Worm (Caenorhabditis elegans) whole organism, midembryonic: ENCODE measurements around the gene sor-3.
"Not testable (repeated sequence)": the region's sequence is repeated elsewhere in the genome, so short reads cannot be mapped to it uniquely, and the experiment has no call there.

Source experiments
- T22C8.4 ChIP-seq: fragments of 200-800 bp; sonication (Bioruptor generic); IDR thresholded peaks from 2 replicates; pipeline ENCODE4 v1.3.6; 2022; ENCODE audit warnings: missing genetic modification characterization, missing compliant biosample characterization
- cog-1 ChIP-seq: sonication (generic microtip); optimal IDR thresholded peaks from 2 replicates; lab custom pipeline; 2016; ENCODE audit warnings: missing genetic modification characterization, missing compliant biosample characterization
- flt-1 ChIP-seq: fragments of 200-800 bp; sonication (Bioruptor generic); IDR thresholded peaks from 2 replicates; pipeline ENCODE4 v1.3.6; 2022; ENCODE audit warnings: missing genetic modification characterization, missing compliant biosample characterization
- klf-2 ChIP-seq: fragments of 200-800 bp; sonication (Bioruptor generic); conservative IDR thresholded peaks from 2 replicates; pipeline ENCODE4 v1.3.6; 2022; ENCODE audit warnings: missing genetic modification reagents, missing genetic modification characterization, missing compliant biosample characterization
- med-1 ChIP-seq: sonication (generic microtip); optimal IDR thresholded peaks from 2 replicates; lab custom pipeline; 2017; ENCODE audit warnings: missing genetic modification characterization, mild to moderate bottlenecking, missing compliant biosample characterization, antibody characterized with exemption, missing genetic modification reagents; ENCODE audit not compliant: insufficient read depth
- ref-1 ChIP-seq: fragments of 200-800 bp; sonication (Bioruptor generic); conservative IDR thresholded peaks from 2 replicates; pipeline ENCODE4 v1.3.6; 2022; ENCODE audit warnings: missing genetic modification reagents, missing genetic modification characterization, missing compliant biosample characterization
- tab-1 ChIP-seq: fragments of 200-800 bp; sonication (Bioruptor generic); IDR thresholded peaks from 2 replicates; pipeline ENCODE4 v1.3.6; 2022; ENCODE audit warnings: missing genetic modification characterization, missing compliant biosample characterization
- ztf-23 ChIP-seq: fragments of 200-800 bp; sonication (Bioruptor generic); IDR thresholded peaks from 2 replicates; pipeline ENCODE4 v1.3.6; 2022; ENCODE audit warnings: missing genetic modification reagents, missing genetic modification characterization, missing compliant biosample characterization
- ztf-29 ChIP-seq: fragments of 200-800 bp; sonication (Bioruptor generic); IDR thresholded peaks from 2 replicates; pipeline ENCODE4 v1.3.6; 2022; ENCODE audit warnings: missing genetic modification reagents, missing genetic modification characterization, missing compliant biosample characterization

Gene sor-3

DNA sequence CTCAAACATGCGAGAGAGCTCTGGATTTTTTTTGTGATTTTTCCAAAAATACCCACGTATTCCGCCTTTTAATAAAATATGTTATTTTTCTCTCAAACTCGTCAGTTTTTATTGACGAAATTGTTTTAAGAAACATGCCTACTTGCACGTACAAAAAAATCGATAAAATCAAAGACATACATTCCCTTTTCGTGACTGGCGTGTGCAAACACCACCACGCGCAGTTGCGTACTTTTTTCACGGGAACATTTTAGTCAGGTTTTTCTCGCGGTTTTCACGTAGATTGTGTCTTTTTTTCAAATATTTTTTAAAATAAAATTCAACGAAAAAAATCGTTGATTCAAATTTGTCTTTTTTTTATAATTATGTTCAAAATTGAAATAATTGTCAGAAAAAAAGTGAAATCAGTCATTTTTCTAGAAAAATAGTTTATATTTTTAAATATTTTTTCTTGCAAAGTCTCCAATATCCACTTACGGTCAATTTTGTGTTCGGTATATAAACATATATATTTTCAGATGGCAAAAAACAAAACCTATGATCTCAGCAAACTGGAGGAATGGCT is 27.7 kb upstream of the sor-3 start, which contains the start of gene M02E1.1:
TSS of gene M02E1.1 (plus strand) at position 515 of the 565 bp plus-strand sequence.
- TF ChIP-seq cog-1 (peak; percentile 15), klf-2 (GFP tag; lab: Robert Waterston, UW) (no peak), flt-1 (GFP tag; lab: Robert Waterston, UW) (no peak), tab-1 (GFP tag; lab: Robert Waterston, UW) (no peak), ref-1 (GFP tag; lab: Robert Waterston, UW) (no peak), T22C8.4 (GFP tag; lab: Robert Waterston, UW) (peak; percentile 88), ztf-23 (GFP tag; lab: Robert Waterston, UW) (no peak), ztf-29 (no peak), med-1 (GFP tag; lab: Kevin White, UChicago) (no peak)

DNA sequence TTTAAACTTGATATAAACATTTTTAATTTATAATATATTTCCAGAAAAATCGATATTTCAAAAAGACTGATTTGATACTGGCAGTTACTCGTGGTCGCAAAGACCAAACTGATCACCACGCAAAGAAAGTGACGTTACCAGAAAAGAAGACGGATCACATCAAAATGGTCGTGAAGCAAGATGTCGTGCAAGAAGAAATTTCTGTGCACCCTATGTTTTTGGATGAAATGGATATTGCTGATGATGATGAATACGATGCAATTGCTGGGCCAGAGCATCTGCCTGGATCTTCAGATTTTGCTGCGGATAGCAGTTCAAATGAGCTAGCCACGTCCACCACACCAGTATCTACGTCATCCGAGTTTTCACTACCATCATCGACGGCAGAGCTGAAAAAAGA is 24.7 kb upstream of the sor-3 start:
- no peak for TF ChIP-seq flt-1 (GFP tag; lab: Robert Waterston, UW)
- TF ChIP-seq klf-2 (GFP tag; lab: Robert Waterston, UW): no peak
- TF ChIP-seq ztf-29: no peak
- no peak for TF ChIP-seq med-1 (GFP tag; lab: Kevin White, UChicago)
- TF ChIP-seq ref-1 (GFP tag; lab: Robert Waterston, UW): no peak
- TF ChIP-seq tab-1 (GFP tag; lab: Robert Waterston, UW): no peak
- TF ChIP-seq ztf-23 (GFP tag; lab: Robert Waterston, UW): no peak
- no peak for TF ChIP-seq T22C8.4 (GFP tag; lab: Robert Waterston, UW)
- TF ChIP-seq cog-1: no peak

DNA sequence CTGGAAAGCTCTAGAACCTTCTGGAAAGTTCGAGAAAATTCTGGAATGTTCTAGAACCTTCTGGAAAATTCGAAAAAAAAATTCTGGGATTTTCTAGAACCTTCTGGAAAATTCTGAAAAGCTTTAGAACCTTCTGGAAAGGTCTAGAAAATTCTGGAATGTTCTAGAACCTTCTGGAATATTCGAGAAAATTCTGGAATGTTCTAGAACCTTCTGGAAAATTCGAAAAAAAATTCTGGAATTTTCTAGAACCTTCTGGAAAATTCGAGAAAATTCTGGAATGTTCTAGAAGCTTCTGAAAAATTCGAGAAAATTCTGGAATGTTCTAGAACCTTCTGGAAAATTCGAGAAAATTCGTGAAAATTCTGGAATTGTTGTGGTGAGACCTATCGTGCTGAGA is 22.6 kb upstream of the sor-3 start:
- peak; percentile 69; the same call in 1 of the 2 replicates for TF ChIP-seq flt-1 (GFP tag; lab: Robert Waterston, UW)

DNA sequence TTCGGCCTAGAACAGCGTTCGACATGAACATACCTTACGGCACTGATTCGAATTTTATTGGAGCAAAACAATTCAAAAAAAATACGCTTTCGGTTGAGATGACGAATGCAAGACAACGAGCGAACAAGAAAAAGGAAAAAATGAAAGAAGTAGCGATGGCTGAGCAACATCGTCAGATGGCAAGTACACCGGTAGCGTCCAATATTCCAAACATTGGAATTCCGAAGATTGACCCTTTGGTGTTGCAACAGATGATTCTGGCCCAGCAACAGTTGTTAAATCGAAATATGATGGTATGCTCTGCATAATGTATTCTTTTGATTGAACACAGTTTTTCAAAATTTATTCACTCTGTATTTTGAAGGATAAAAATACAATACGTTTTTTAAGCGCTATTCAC is 20.8 kb upstream of the sor-3 start:
- TF ChIP-seq cog-1 (no peak), ztf-29 (no peak), klf-2 (GFP tag; lab: Robert Waterston, UW) (no peak), ref-1 (GFP tag; lab: Robert Waterston, UW) (no peak), tab-1 (GFP tag; lab: Robert Waterston, UW) (no peak), ztf-23 (GFP tag; lab: Robert Waterston, UW) (no peak), T22C8.4 (GFP tag; lab: Robert Waterston, UW) (no peak), med-1 (GFP tag; lab: Kevin White, UChicago) (no peak), flt-1 (GFP tag; lab: Robert Waterston, UW) (no peak)

DNA sequence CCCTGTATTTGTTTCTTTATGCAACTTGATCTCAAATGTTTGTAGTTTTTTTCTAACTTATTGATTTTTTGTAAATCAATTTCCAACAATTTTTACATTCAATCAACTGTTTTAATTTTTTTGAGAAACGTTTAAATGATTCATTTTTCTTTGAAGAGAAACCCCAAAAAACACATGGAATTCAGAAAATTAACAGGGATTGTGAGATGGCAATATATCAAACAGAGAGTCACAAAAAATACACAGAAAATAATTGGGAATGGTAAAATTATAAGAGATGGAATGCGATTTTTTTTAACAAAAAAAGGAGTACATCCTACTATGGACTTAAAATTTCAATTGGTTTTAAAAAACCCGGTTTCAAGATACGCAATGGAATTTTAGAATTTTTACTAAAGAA is 19.0 kb upstream of the sor-3 start:
- TF ChIP-seq klf-2 (GFP tag; lab: Robert Waterston, UW) (no peak), cog-1 (no peak), ref-1 (GFP tag; lab: Robert Waterston, UW) (no peak), tab-1 (GFP tag; lab: Robert Waterston, UW) (no peak), ztf-29 (no peak), flt-1 (GFP tag; lab: Robert Waterston, UW) (no peak), med-1 (GFP tag; lab: Kevin White, UChicago) (no peak), ztf-23 (GFP tag; lab: Robert Waterston, UW) (no peak), T22C8.4 (GFP tag; lab: Robert Waterston, UW) (no peak)

DNA sequence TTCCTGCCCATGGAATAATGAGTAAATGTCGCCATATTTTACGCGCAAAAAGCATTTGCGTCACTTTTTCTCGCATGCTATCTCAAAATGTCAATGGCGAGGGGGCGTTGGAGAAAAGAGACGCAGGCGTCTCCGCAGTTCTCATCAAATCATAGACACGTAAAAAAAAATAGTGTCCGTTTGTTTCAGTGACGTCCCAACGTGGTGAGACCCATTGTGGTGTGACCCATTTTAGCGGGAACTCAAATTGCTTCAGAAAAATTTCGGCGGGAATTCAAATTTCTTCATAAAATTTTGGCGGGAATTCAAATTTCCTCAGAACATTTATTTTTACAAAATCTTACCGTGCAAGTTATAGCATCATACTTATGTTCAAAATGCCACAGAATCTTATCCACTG is 9.6 kb upstream of the sor-3 start:
- TF ChIP-seq klf-2 (GFP tag; lab: Robert Waterston, UW): no peak
- no peak for TF ChIP-seq ztf-23 (GFP tag; lab: Robert Waterston, UW)

DNA sequence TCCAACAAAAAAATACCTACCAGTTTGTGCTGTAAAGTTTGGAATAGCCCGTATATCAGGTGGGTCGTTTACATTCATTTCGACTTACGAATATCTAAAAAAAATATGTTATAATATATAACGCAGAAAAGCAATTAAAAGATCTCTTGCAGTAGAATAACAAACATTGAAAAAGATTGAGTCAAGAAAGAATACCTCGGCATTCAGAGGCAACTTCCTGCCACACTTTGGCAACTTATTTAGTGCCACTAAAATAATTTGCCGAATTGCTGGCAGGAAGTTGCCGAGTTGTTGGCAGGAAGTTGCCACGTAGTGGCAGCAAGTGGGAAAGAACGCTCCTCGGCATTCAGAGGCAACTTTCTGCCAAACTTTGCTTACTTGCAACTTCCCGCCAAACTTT is 6.3 kb upstream of the sor-3 start, which contains the start of gene C04E7.3:
TSS of gene C04E7.3 (minus strand) at position 101 of the 400 bp plus-strand sequence.
- not testable (repeated sequence) for TF ChIP-seq cog-1; ref-1 (GFP tag; lab: Robert Waterston, UW); T22C8.4 (GFP tag; lab: Robert Waterston, UW)

DNA sequence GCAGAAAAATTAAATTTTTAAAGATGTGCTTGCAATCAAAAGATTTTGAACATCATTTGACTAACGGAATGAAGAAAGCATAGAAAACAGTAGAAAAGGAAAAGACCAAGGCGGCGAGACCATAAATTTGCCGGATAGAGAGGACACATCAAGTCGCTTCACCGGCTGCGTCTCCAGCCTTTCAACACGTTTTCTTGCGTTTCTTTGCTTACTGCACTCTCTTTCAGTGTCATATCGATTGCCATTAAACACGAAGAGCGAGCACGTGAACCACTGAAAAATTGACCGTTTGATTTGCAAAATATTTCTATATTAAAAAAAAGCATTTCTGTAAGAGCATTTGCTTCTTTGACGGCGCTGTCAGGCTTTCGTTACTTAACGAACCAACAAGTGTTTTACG is 5.3 kb upstream of the sor-3 start:
- TF ChIP-seq ztf-23 (GFP tag; lab: Robert Waterston, UW) (no peak), T22C8.4 (GFP tag; lab: Robert Waterston, UW) (peak; percentile 52; the same call in 1 of the 2 replicates)

DNA sequence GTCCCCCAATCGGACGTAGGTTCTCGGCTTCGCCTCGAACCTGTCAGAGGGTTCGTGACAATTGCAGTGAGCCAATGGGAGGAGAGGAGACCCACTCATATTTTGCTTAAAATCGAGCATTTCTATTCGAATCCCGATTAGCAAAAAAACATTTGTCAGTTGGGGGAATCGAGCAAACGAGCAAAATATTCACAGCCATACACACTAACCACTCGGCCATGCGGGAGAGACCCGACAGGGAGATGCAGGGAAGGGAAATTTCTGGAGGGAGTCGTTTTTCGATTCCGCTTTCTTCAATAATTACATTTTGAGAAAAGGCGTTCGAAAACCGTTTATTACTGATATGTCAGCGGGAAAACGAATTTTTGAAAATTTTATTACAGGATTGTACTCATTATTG is 2.0 kb upstream of the sor-3 start:
- TF ChIP-seq tab-1 (GFP tag; lab: Robert Waterston, UW) (peak; percentile 95), ztf-23 (GFP tag; lab: Robert Waterston, UW) (peak; percentile 89), klf-2 (GFP tag; lab: Robert Waterston, UW) (peak; percentile 82), flt-1 (GFP tag; lab: Robert Waterston, UW) (peak; percentile 96), T22C8.4 (GFP tag; lab: Robert Waterston, UW) (peak; percentile 79), ref-1 (GFP tag; lab: Robert Waterston, UW) (peak; percentile 83), ztf-29 (peak; percentile 81)

DNA sequence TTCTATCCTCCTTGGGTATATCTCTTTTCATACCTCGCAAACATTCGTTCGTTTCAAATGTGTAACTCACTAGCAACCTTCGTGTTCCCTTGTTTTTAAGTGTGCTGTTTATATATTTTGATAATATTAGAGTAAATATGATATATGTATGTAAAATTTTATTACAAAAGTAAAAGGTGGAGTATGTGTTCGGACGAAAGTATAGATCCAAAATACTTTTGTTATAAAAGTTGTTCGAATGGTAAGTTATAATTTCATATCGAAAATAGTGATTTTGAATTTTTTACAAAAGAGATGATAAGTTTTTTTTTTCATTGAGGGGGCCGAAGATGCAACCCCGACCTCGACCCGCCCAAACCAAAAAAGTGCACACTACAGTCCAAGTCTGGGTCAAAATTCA is 4.4 kb downstream of the sor-3 start, which contains the start of gene C04E7.1:
TSS of gene C04E7.1 (plus strand) at position 301 of the 400 bp plus-strand sequence.
- TF ChIP-seq tab-1 (GFP tag; lab: Robert Waterston, UW) (no peak), T22C8.4 (GFP tag; lab: Robert Waterston, UW) (no peak), ztf-29 (no peak), cog-1 (no peak), klf-2 (GFP tag; lab: Robert Waterston, UW) (no peak), ztf-23 (GFP tag; lab: Robert Waterston, UW) (no peak), med-1 (GFP tag; lab: Kevin White, UChicago) (no peak), ref-1 (GFP tag; lab: Robert Waterston, UW) (no peak), flt-1 (GFP tag; lab: Robert Waterston, UW) (no peak)
